Fruit fly (Drosophila melanogaster): ENCODE results near the gene lush.

Gene lush

dm6 chr3L:19562146-19562700 is 43.7 kb downstream of the lush start (continued):
- TF ChIP-seq CG15479 (GFP tag; optimal IDR thresholded peaks at IDR 0.05) (peak; percentile 44), kni (GFP tag; optimal IDR thresholded peaks at IDR 0.05) (peak; percentile 96), sisA (GFP tag; IDR thresholded peaks at IDR 0.05) (no peak), CG2712 (tag; optimal IDR thresholded peaks at IDR 0.05) (peak; percentile 11), CG3163 (GFP tag; optimal IDR thresholded peaks at IDR 0.05) (no peak), Pdp1 (GFP tag; optimal IDR thresholded peaks at IDR 0.05) (peak in 1 of 2 experiments; percentile 55), CG10366 (GFP tag; IDR thresholded peaks at IDR 0.05) (no peak), CG33213 (GFP tag; optimal IDR thresholded peaks at IDR 0.05) (no peak), stc (GFP tag; IDR thresholded peaks at IDR 0.05) (no peak), CG43689 (GFP tag; IDR thresholded peaks at IDR 0.05) (no peak), tll (GFP tag; optimal IDR thresholded peaks at IDR 0.05) (peak in 1 of 2 experiments; percentile 38), Mad (GFP tag; optimal IDR thresholded peaks at IDR 0.05) (no peak), Scr (GFP tag; IDR thresholded peaks at IDR 0.05; ENCODE audit: partially characterized antibody) (0 out of 2 replicates have a peak, but pooled peaks have one; percentile 25), sens (GFP tag) (peak; percentile 11), Myb (GFP tag; optimal IDR thresholded peaks at IDR 0.05) (no peak), Elba2 (GFP tag; optimal IDR thresholded peaks at IDR 0.05) (no peak), onecut (GFP tag; IDR thresholded peaks at IDR 0.05) (peak; percentile 16; the same call in 1 of the 2 replicates), D (optimal IDR thresholded peaks at IDR 0.05) (peak; percentile 93), D (GFP tag; optimal IDR thresholded peaks at IDR 0.05) (no peak), CG3995 (GFP tag; optimal IDR thresholded peaks at IDR 0.05) (no peak), insv (GFP tag; optimal IDR thresholded peaks at IDR 0.05) (no peak), al (GFP tag; IDR thresholded peaks at IDR 0.05) (no peak; the same call in 1 of the 2 replicates), inv (GFP tag; IDR thresholded peaks at IDR 0.05; ENCODE audit: partially characterized antibody) (no peak), CG8924 (tag; optimal IDR thresholded peaks at IDR 0.05) (no peak), Jarid2 (GFP tag; optimal IDR thresholded peaks at IDR 0.05) (peak; percentile 31), fd64A (GFP tag; optimal IDR thresholded peaks at IDR 0.05) (no peak), HLHmδ (GFP tag; optimal IDR thresholded peaks at IDR 0.05) (peak; percentile 37), CG11093 (GFP tag; IDR thresholded peaks at IDR 0.05) (no peak), lov (optimal IDR thresholded peaks at IDR 0.05) (no peak), lov (GFP tag; IDR thresholded peaks at IDR 0.05) (no peak), CG1529 (GFP tag; optimal IDR thresholded peaks at IDR 0.05) (no peak), Mes4 (GFP tag; optimal IDR thresholded peaks at IDR 0.05) (no peak), CG12769 (tag; optimal IDR thresholded peaks at IDR 0.05) (peak; percentile 93), bowl (GFP tag; IDR thresholded peaks at IDR 0.05) (no peak), CG18476 (GFP tag; optimal IDR thresholded peaks at IDR 0.05) (no peak), CG6791 (GFP tag; IDR thresholded peaks at IDR 0.05; ENCODE audit: partially characterized antibody) (peak; percentile 45; the same call in 1 of the 3 replicates), CG13894 (tag; optimal IDR thresholded peaks at IDR 0.05) (peak; percentile 47), CG3065 (GFP tag; optimal IDR thresholded peaks at IDR 0.05) (no peak), dysf (GFP tag; IDR thresholded peaks at IDR 0.05) (0 out of 3 replicates have a peak, but pooled peaks have one; percentile 8), CG34224 (GFP tag; IDR thresholded peaks at IDR 0.05; ENCODE audit: partially characterized antibody) (peak; percentile 18; the same call in 1 of the 3 replicates), CG13624 (GFP tag; optimal IDR thresholded peaks at IDR 0.05) (no peak), CG7745 (tag; optimal IDR thresholded peaks at IDR 0.05) (no peak), CG18619 (GFP tag; optimal IDR thresholded peaks at IDR 0.05) (no peak), CG10147 (GFP tag; optimal IDR thresholded peaks at IDR 0.05) (no peak), CG2120 (GFP tag; optimal IDR thresholded peaks at IDR 0.05) (no peak), MTF-1 (GFP tag; optimal IDR thresholded peaks at IDR 0.05; ENCODE audit: borderline replicate concordance) (no peak), sna (GFP tag; IDR thresholded peaks at IDR 0.05; ENCODE audit: partially characterized antibody) (peak; percentile 25; the same call in 1 of the 2 replicates), CG13287 (GFP tag; IDR thresholded peaks at IDR 0.05; ENCODE audit: partially characterized antibody) (no peak; the same call in 1 of the 2 replicates), CG6854 (GFP tag; optimal IDR thresholded peaks at IDR 0.05) (no peak), CG2889 (GFP tag; IDR thresholded peaks at IDR 0.05) (no peak)
